Worm (Caenorhabditis elegans): ENCODE results near the gene tag-243.

ce11 chrIII:4708909-4709308 lies 20.7 kb upstream of the tag-243 start, which contains the start of gene T04A8.18:
- TF ChIP-seq snpc-4 (tag; optimal IDR thresholded peaks at IDR 0.05): no peak
- TF ChIP-seq unc-62 (GFP tag; optimal IDR thresholded peaks at IDR 0.05): no peak
- no peak for TF ChIP-seq R02D3.7 (tag; optimal IDR thresholded peaks at IDR 0.05)
- TF ChIP-seq unc-39 (tag; optimal IDR thresholded peaks at IDR 0.05): no peak
- no peak for TF ChIP-seq ceh-9 (tag; optimal IDR thresholded peaks at IDR 0.05)
- TF ChIP-seq skn-1 (tag; optimal IDR thresholded peaks at IDR 0.05): no peak
- no peak for TF ChIP-seq nhr-76 (tag; optimal IDR thresholded peaks at IDR 0.05)
- no peak for TF ChIP-seq ceh-16 (tag; optimal IDR thresholded peaks at IDR 0.05)
- TF ChIP-seq nfya-1 (tag; optimal IDR thresholded peaks at IDR 0.05; ENCODE audit: insufficient read depth): no peak

Data from whole organism, L3 larva.